Worm (Caenorhabditis elegans) whole organism, mixed stage, embryonic: Measurements from ENCODE around the gene lsy-12.

Experiments used
- M03D4.4 ChIP-seq: sonication (generic microtip); optimal IDR thresholded peaks from 2 replicates; lab custom pipeline; 2017; ENCODE audit warnings: mild to moderate bottlenecking, missing genetic modification characterization, missing compliant biosample characterization
- bed-3 ChIP-seq: fragments of 200-800 bp; sonication (Bioruptor generic); optimal IDR thresholded peaks from 3 replicates; lab custom pipeline; 2018; ENCODE audit warnings: mild to moderate bottlenecking, missing genetic modification characterization, moderate library complexity, missing compliant biosample characterization
- ceh-39 ChIP-seq: fragments of 150-350 bp; optimal IDR thresholded peaks from 2 replicates; lab custom pipeline; 2014; ENCODE audit warnings: missing biosample characterization, missing genetic modification characterization
- ceh-43 ChIP-seq: fragments of 200-800 bp; sonication (Bioruptor generic); optimal IDR thresholded peaks from 2 replicates; lab custom pipeline; 2018; ENCODE audit warnings: mild to moderate bottlenecking, missing genetic modification characterization, moderate library complexity, missing compliant biosample characterization
- ceh-83 ChIP-seq: fragments of 200-800 bp; sonication (Bioruptor generic); optimal IDR thresholded peaks from 2 replicates; lab custom pipeline; 2018; ENCODE audit warnings: mild to moderate bottlenecking, missing genetic modification characterization, missing compliant biosample characterization
- ces-1 ChIP-seq: fragments of 150-350 bp; optimal IDR thresholded peaks from 2 replicates; lab custom pipeline; 2014; ENCODE audit warnings: missing biosample characterization, missing genetic modification reagents, missing genetic modification characterization
- cnd-1 ChIP-seq: fragments of 200-800 bp; sonication (Bioruptor generic); optimal IDR thresholded peaks from 2 replicates; lab custom pipeline; 2018; ENCODE audit warnings: mild to moderate bottlenecking, missing genetic modification characterization, missing compliant biosample characterization
- drap-1 ChIP-seq: fragments of 200-800 bp; sonication (Bioruptor generic); optimal IDR thresholded peaks from 3 replicates; lab custom pipeline; 2018; ENCODE audit warnings: mild to moderate bottlenecking, missing genetic modification characterization, missing compliant biosample characterization
- elt-1 ChIP-seq: sonication (generic microtip); optimal IDR thresholded peaks from 2 replicates; lab custom pipeline; 2017; ENCODE audit warnings: missing genetic modification characterization, mild to moderate bottlenecking, missing compliant biosample characterization, antibody characterized with exemption, moderate library complexity, borderline replicate concordance; ENCODE audit not compliant: insufficient read depth
- elt-3 ChIP-seq: fragments of 150-350 bp; optimal IDR thresholded peaks from 2 replicates; lab custom pipeline; 2014; ENCODE audit warnings: missing biosample characterization, missing genetic modification characterization
- flh-1 ChIP-seq: fragments of 200-800 bp; sonication (Bioruptor generic); optimal IDR thresholded peaks from 2 replicates; lab custom pipeline; 2018; ENCODE audit warnings: mild to moderate bottlenecking, missing genetic modification characterization, moderate library complexity, missing compliant biosample characterization
- ham-2 ChIP-seq: fragments of 200-800 bp; sonication (Bioruptor generic); optimal IDR thresholded peaks from 2 replicates; lab custom pipeline; 2018; ENCODE audit warnings: mild to moderate bottlenecking, missing genetic modification characterization, missing compliant biosample characterization
- hlh-1 ChIP-seq: fragments of 150-350 bp; optimal IDR thresholded peaks from 2 replicates; lab custom pipeline; 2014; ENCODE audit warnings: missing biosample characterization, missing genetic modification reagents, missing genetic modification characterization
- lin-13 ChIP-seq: fragments of 150-350 bp; optimal IDR thresholded peaks from 2 replicates; lab custom pipeline; 2014; ENCODE audit warnings: missing biosample characterization, missing genetic modification characterization
- lin-32 ChIP-seq: fragments of 200-800 bp; sonication (Bioruptor generic); optimal IDR thresholded peaks from 2 replicates; lab custom pipeline; 2018; ENCODE audit warnings: mild to moderate bottlenecking, missing genetic modification characterization, missing compliant biosample characterization
- mep-1 ChIP-seq: fragments of 150-350 bp; optimal IDR thresholded peaks from 2 replicates; lab custom pipeline; 2017; ENCODE audit warnings: missing biosample characterization, missing genetic modification reagents, missing genetic modification characterization, inconsistent platforms
- mls-2 ChIP-seq: sonication (generic microtip); optimal IDR thresholded peaks from 2 replicates; lab custom pipeline; 2016; ENCODE audit warnings: mild to moderate bottlenecking, missing genetic modification characterization, moderate library complexity, missing compliant biosample characterization
- nhr-12 ChIP-seq: fragments of 150-350 bp; optimal IDR thresholded peaks from 2 replicates; lab custom pipeline; 2014; ENCODE audit warnings: missing biosample characterization, missing genetic modification characterization
- nhr-2 ChIP-seq: fragments of 150-350 bp; optimal IDR thresholded peaks from 2 replicates; lab custom pipeline; 2014; ENCODE audit warnings: missing biosample characterization, missing genetic modification characterization
- nhr-237 ChIP-seq: fragments of 150-350 bp; optimal IDR thresholded peaks from 2 replicates; lab custom pipeline; 2014; ENCODE audit warnings: missing biosample characterization, missing genetic modification characterization
- nhr-28 ChIP-seq: fragments of 150-350 bp; optimal IDR thresholded peaks from 2 replicates; lab custom pipeline; 2014; ENCODE audit warnings: missing biosample characterization, missing genetic modification characterization
- nhr-76 ChIP-seq: sonication (generic microtip); optimal IDR thresholded peaks from 2 replicates; lab custom pipeline; 2017; ENCODE audit warnings: missing biosample characterization, missing genetic modification characterization
- pha-4 ChIP-seq: fragments of 150-350 bp; optimal IDR thresholded peaks from 2 replicates; lab custom pipeline; 2018; ENCODE audit warnings: missing biosample characterization, missing genetic modification reagents, missing genetic modification characterization
- sem-2 ChIP-seq: fragments of 200-800 bp; sonication (Bioruptor generic); optimal IDR thresholded peaks from 2 replicates; lab custom pipeline; 2018; ENCODE audit warnings: mild to moderate bottlenecking, missing genetic modification characterization, missing compliant biosample characterization
- snpc-4 ChIP-seq: fragments of 150-350 bp; optimal IDR thresholded peaks from 2 replicates; lab custom pipeline; 2014; ENCODE audit warnings: missing biosample characterization, missing genetic modification characterization
- sptf-1 ChIP-seq: sonication (generic microtip); optimal IDR thresholded peaks from 2 replicates; lab custom pipeline; 2017; ENCODE audit warnings: mild to moderate bottlenecking, missing genetic modification characterization, moderate library complexity, missing compliant biosample characterization
- tbx-8 ChIP-seq: fragments of 200-800 bp; sonication (Bioruptor generic); optimal IDR thresholded peaks from 2 replicates; lab custom pipeline; 2018; ENCODE audit warnings: mild to moderate bottlenecking, missing genetic modification characterization, moderate library complexity, missing compliant biosample characterization
- unc-120 ChIP-seq: sonication (generic microtip); optimal IDR thresholded peaks from 2 replicates; lab custom pipeline; 2017; ENCODE audit warnings: missing genetic modification characterization, missing compliant biosample characterization; ENCODE audit not compliant: poor library complexity, severe bottlenecking
- unc-39 ChIP-seq: fragments of 150-350 bp; optimal IDR thresholded peaks from 2 replicates; lab custom pipeline; 2014; ENCODE audit warnings: missing biosample characterization, missing genetic modification characterization
- unc-62 ChIP-seq: fragments of 150-350 bp; optimal IDR thresholded peaks from 2 replicates; lab custom pipeline; 2014; ENCODE audit warnings: missing biosample characterization, missing genetic modification reagents, missing genetic modification characterization
- zip-8 ChIP-seq: fragments of 150-350 bp; optimal IDR thresholded peaks from 2 replicates; lab custom pipeline; 2014; ENCODE audit warnings: missing biosample characterization, missing genetic modification characterization

lsy-12 gene

DNA sequence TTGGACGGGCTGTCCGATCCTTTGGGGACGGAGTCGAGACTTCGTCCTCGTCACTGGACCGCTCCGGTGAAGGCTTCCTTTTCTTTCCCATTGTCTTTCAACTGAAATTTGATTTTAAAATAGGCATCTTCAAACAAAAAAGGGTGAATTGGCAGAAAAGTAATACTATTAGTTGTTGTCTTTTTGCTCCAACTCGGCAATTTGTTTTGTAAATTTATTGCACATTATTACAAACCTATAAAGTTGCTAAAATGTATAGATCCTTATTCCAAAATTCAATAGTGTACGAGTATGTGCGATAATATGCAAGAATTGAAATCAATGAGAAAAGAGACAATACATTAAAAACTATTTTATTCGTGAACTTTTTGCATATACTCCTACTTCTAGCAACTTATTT is at the start of gene lsy-12:
Gene lsy-12 (minus strand): TSS at position 101 of the 400 bp plus-strand sequence.
- TF ChIP-seq tbx-8 (GFP tag; lab: Kevin White, UChicago) (no peak), ceh-83 (GFP tag; lab: Kevin White, UChicago) (no peak)

DNA sequence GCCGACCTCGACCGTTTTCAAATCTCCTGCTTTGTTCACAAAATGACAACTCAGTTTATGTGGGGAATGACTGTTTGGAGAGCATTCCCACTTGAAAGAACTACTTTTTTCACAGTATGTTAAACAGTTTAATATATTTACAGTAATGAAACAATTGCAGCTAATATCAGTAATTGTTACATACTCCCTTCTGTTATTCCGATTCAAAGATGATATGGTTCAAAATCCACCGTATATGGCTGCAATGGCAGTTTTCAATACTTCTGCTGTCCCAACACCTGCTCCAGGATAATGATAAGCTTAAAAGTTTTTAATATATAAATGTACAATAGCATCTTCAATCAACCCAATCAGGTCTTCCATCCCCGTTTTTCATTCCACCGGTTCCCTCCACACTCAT is 47.4 kb upstream of the lsy-12 start:
- no peak for TF ChIP-seq nhr-76
- TF ChIP-seq nhr-28 (tag; lab: Kevin White, UChicago), result no peak
- no peak for TF ChIP-seq nhr-2 (tag; lab: Kevin White, UChicago)
- no peak for TF ChIP-seq M03D4.4 (tag; lab: Kevin White, UChicago)
- TF ChIP-seq unc-39 (tag; lab: Kevin White, UChicago), result no peak
- TF ChIP-seq elt-1 (tag; lab: Kevin White, UChicago), result no peak
- no peak for TF ChIP-seq snpc-4 (tag; lab: Kevin White, UChicago)
- TF ChIP-seq sptf-1 (tag; lab: Kevin White, UChicago), result no peak
- no peak for TF ChIP-seq bed-3 (GFP tag; lab: Kevin White, UChicago)
- no peak for TF ChIP-seq ceh-83 (GFP tag; lab: Kevin White, UChicago)

DNA sequence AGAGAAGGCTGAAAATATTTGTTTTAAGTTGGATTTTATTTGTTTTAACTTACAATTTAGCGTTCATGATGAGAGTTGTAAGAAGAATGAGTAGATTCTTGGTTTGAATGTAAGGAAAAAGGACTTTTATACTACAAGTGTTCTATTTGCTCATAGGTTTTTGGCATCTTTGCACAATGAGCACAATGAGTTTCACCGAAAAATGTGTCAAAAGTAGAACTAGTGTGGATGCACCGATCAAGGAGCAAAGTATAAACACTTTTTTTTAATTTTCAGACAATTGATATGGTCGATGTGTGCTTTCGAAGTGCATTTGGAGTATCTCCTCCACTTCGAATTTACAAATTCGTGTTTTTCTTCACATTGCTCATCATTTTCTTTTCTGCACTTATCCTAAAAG is 46.4 kb upstream of the lsy-12 start, which contains the start of gene fipr-11:
Gene fipr-11 (minus strand): TSS at position 101 of the 400 bp plus-strand sequence.
- TF ChIP-seq flh-1 (GFP tag; lab: Kevin White, UChicago) (no peak), elt-3 (tag; lab: Kevin White, UChicago) (no peak), nhr-237 (tag; lab: Kevin White, UChicago) (no peak), mls-2 (no peak), snpc-4 (tag; lab: Kevin White, UChicago) (no peak), hlh-1 (tag; lab: Kevin White, UChicago) (no peak), ceh-39 (tag; lab: Kevin White, UChicago) (no peak), lin-13 (tag; lab: Kevin White, UChicago) (no peak), ceh-43 (GFP tag; lab: Kevin White, UChicago) (no peak), lin-32 (GFP tag; lab: Kevin White, UChicago) (no peak), elt-1 (tag; lab: Kevin White, UChicago) (no peak), unc-62 (no peak), unc-120 (no peak), tbx-8 (GFP tag; lab: Kevin White, UChicago) (no peak), nhr-2 (tag; lab: Kevin White, UChicago) (no peak), ces-1 (GFP tag; lab: Kevin White, UChicago) (no peak), cnd-1 (tag; lab: Kevin White, UChicago) (no peak)

ce11 chrV:9901119-9901518 is 41.4 kb upstream of the lsy-12 start:
- no peak for TF ChIP-seq drap-1 (GFP tag; lab: Kevin White, UChicago)
- no peak for TF ChIP-seq ceh-83 (GFP tag; lab: Kevin White, UChicago)
- no peak for TF ChIP-seq hlh-1 (tag; lab: Kevin White, UChicago)
- TF ChIP-seq ceh-43 (GFP tag; lab: Kevin White, UChicago), result no peak
- no peak for TF ChIP-seq nhr-12
- TF ChIP-seq nhr-28 (tag; lab: Kevin White, UChicago), result no peak
- no peak for TF ChIP-seq zip-8
- TF ChIP-seq nhr-237 (tag; lab: Kevin White, UChicago), result no peak
- TF ChIP-seq ham-2 (GFP tag; lab: Kevin White, UChicago), result no peak

ce11 chrV:9899278-9899677 is 39.5 kb upstream of the lsy-12 start, which contains the start of gene egl-47:
egl-47 (plus strand) TSS chrV:9899578.
- TF ChIP-seq nhr-28 (tag; lab: Kevin White, UChicago) (no peak), bed-3 (GFP tag; lab: Kevin White, UChicago) (no peak), pha-4 (no peak), nhr-76 (no peak), sem-2 (GFP tag; lab: Kevin White, UChicago) (no peak), tbx-8 (GFP tag; lab: Kevin White, UChicago) (no peak)

DNA sequence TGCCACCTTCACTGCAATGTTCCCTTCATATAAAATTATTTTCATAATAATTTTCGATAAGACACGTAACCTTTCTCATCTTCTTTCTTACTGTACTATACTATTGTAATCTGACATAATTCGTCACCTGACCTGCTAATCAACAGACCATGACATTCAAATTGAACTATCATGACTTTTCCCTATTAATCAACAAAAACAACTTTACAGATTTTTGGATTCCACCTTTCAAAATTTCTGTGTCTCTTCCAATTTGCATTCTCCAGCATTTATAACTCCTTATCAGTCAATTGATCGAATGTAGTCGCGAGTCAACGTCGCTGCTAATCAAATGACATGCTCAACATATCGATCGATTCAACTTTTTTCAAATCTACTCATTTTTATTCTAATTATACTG is 29.9 kb upstream of the lsy-12 start, which contains the start of gene fshr-1:
Gene fshr-1 (plus strand): TSS at position 209 of the 400 bp plus-strand sequence.
- TF ChIP-seq unc-62 (no peak), lin-13 (tag; lab: Kevin White, UChicago) (no peak), elt-1 (tag; lab: Kevin White, UChicago) (no peak), lin-32 (GFP tag; lab: Kevin White, UChicago) (no peak), nhr-76 (no peak), zip-8 (no peak), hlh-1 (tag; lab: Kevin White, UChicago) (no peak), bed-3 (GFP tag; lab: Kevin White, UChicago) (no peak), drap-1 (GFP tag; lab: Kevin White, UChicago) (no peak), tbx-8 (GFP tag; lab: Kevin White, UChicago) (no peak), ces-1 (GFP tag; lab: Kevin White, UChicago) (no peak), mls-2 (no peak), mep-1 (tag; lab: Kevin White, UChicago) (no peak), unc-120 (no peak), unc-39 (tag; lab: Kevin White, UChicago) (no peak), ham-2 (GFP tag; lab: Kevin White, UChicago) (no peak), flh-1 (GFP tag; lab: Kevin White, UChicago) (no peak)
